Worm (Caenorhabditis elegans) whole organism, dauer: ENCODE data around the gene arx-4.

Experiments used
- unc-62 ChIP-seq: sonication (generic microtip); optimal IDR thresholded peaks from 2 replicates; lab custom pipeline; 2017; ENCODE audit warnings: missing biosample characterization, missing genetic modification reagents, missing genetic modification characterization

The arx-4 gene

DNA sequence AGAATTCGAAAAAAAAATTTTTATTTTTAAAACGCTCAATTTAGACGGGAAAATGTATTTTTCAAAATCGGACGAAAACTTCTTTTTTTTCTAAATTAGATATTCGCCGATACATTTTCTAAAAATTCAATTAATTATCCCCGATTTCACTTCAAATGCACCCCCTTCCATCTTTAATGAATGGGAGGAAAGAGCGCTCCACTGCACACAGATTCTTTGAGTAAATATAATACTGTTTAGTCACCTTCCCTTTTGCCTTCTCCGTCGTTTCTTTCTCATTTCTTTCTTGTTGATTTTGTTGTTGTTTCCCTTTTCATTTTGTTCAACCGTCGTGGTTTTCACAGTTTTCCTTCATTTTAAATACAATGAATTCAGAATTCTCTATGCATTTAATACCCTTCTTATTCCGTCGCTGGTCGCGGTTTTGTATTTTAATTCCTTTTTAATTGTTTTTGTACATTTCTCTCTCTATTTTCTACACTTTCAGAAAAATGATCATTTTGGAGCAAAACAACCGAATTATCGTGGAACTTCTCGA lies at the start of gene arx-4:
TSS of gene arx-4 (plus strand) at position 488 of the 538 bp plus-strand sequence.
- no peak for TF ChIP-seq unc-62 (GFP tag; lab: Kevin White, UChicago)

DNA sequence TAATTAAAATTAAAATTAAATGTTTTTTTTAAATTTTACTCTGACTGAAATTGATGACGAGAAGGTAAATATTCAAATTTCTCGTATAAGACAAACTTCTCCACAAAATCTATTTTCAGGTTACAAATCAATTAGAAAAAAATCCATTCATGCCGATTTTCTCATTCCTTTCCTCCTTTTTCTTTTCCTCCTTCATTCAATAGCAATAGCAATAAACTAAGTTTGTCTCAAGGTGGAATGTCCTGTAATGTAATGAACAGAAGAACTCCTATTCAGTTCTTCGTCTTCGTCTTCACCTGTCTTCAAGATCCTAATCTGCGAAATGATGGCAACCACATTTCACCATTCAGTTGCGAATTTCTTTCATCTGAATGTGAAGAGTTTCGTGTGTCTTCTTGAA lies 46.3 kb upstream of the arx-4 start, which contains the start of gene dac-1:
TSS of gene dac-1 (plus strand) at position 301 of the 400 bp plus-strand sequence.
- no peak for TF ChIP-seq unc-62 (GFP tag; lab: Kevin White, UChicago)

ce11 chrIII:819313-819712 lies 42.8 kb upstream of the arx-4 start:
- no peak for TF ChIP-seq unc-62 (GFP tag; lab: Kevin White, UChicago)

DNA sequence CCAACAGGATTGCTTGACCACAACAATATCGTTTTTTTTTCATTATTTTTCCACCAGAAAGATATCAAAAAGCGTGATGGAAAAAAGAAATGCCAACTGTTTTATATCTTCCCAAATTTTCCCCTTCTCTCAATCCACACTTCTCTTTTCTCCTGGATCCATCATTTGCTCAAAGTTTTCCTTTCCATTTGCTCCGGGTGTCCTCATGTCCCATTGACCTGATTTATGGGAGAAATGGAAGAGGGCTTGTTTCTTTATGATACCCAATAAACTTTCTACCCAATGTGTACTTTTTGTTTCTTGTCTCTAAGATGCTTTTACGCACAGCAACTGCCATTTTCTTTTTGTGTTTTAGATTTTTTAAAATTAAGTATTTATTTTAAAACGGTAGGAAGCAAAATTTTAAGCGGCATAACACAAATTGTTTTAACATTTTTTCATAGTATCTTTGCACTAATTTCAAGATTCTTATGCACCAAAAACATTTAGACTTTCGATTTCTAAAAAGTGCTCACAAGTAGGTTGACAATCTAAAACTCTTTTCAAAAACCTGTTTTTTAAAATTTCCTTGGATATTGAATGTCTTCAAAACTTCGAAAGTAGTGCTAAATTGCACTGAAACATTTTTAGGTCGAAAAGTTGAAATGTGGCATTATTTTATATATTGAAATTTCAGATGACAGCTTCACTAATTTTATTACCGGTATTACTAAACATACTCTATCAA lies 39.4 kb upstream of the arx-4 start, which contains the start of gene clec-149:
TSS of gene clec-149 (plus strand) at position 677 of the 727 bp plus-strand sequence.
- no peak for TF ChIP-seq unc-62 (GFP tag; lab: Kevin White, UChicago)

- no peak for TF ChIP-seq unc-62 (GFP tag; lab: Kevin White, UChicago)
Observed at ce11 chrIII:825256-825655, 36.9 kb upstream of the arx-4 start.

DNA sequence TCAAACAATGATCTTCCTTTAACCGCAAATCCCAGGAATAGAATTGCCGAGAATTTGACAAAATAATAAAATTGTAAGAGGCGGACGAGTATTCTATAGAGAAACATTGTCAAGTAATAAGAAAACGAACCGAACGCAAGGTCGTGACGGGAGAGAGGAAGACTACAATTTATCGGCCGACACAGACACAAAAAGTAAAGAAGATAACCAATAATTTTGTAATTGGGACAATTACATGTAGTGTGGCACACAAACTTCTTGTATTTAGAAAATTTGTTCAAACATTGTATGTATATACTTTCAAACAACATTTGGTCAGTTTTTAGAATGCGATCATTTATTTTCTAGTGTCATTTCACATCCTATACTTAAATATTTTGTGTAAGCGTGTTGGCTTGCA lies 30.1 kb upstream of the arx-4 start, which contains the start of gene ceeh-1:
TSS of gene ceeh-1 (minus strand) at position 317 of the 400 bp plus-strand sequence.
- TF ChIP-seq unc-62 (GFP tag; lab: Kevin White, UChicago), result no peak

DNA sequence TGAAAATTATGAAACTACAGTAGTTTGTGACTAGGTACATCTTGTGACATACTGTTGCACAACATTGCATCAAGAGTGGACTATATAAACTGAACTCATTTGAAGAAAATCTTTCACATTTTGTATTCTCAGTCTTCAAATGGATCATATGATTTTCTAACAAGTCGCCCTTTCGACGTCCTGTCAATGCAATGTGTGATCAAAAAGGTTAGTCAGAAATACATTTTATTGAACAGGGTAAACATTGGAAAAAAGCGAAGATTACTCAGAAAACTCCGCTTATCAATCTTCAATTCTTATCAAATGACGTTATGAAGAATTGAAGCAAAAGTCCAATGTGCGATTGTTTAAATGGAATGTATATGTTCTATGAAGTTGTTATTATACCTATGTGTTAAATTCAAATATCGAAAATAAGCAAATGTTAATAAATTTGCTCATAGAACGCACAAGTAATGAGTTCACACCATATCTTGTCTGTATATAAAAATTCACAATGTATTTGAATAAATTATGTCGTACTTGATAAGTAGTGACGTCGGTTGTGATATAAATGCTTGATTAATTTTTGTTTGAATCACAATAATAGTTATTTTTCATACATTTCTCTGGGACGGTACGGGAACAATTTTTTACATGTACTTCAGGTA lies 29.1 kb upstream of the arx-4 start, which contains the start of gene zip-2:
TSS of gene zip-2 (plus strand) at position 128 of the 650 bp plus-strand sequence.
- no peak for TF ChIP-seq unc-62 (GFP tag; lab: Kevin White, UChicago)

ce11 chrIII:833711-834442 lies 28.2 kb upstream of the arx-4 start:
- peak; percentile 9 for TF ChIP-seq unc-62 (GFP tag; lab: Kevin White, UChicago)

- TF ChIP-seq unc-62 (GFP tag; lab: Kevin White, UChicago), result no peak
Observed at ce11 chrIII:834443-834815, 27.7 kb upstream of the arx-4 start.

- TF ChIP-seq unc-62 (GFP tag; lab: Kevin White, UChicago), result no peak
Observed at ce11 chrIII:835208-835607, 26.9 kb upstream of the arx-4 start.

- TF ChIP-seq unc-62 (GFP tag; lab: Kevin White, UChicago), result peak; percentile 20
Observed at ce11 chrIII:835713-836278, 26.3 kb upstream of the arx-4 start.

- no peak for TF ChIP-seq unc-62 (GFP tag; lab: Kevin White, UChicago)
Observed at ce11 chrIII:839491-839890, 22.6 kb upstream of the arx-4 start, which contains the start of gene dos-3. dos-3 (minus strand) TSS chrIII:839591.

DNA sequence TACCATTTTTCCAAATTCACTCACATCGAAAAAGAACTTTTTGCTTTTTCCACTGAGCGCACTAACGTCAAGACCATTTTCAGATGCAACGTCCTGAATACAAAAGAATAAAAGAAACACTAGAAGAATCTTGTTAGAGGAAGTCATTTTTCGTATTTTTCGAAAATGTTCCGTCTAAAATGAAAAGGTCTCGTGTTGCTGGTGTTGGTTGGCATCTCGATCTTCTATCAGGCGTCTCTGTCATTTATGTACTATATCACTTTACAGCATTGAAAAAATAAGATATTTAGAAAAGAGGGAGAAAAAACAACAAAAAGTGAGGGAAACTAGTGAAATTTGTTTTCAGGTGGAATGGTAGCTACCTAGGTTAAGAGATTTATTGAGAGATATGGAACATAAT lies 20.9 kb upstream of the arx-4 start, which contains the start of gene K02F3.9:
TSS of gene K02F3.9 (minus strand) at position 190 of the 400 bp plus-strand sequence.
- no peak for TF ChIP-seq unc-62 (GFP tag; lab: Kevin White, UChicago)

ce11 chrIII:842630-843029 lies 19.5 kb upstream of the arx-4 start, which contains the start of gene far-8:
far-8 (plus strand) TSS chrIII:842930.
- TF ChIP-seq unc-62 (GFP tag; lab: Kevin White, UChicago), result no peak

ce11 chrIII:843999-844398 lies 18.1 kb upstream of the arx-4 start:
- no peak for TF ChIP-seq unc-62 (GFP tag; lab: Kevin White, UChicago)
